Fruit fly (Drosophila melanogaster): ENCODE results near the gene Oseg5.

Gene Oseg5

dm6 chr2L:20822025-20822371 is 13.6 kb downstream of the Oseg5 start (continued):
- TF ChIP-seq CG7368 (GFP tag; optimal IDR thresholded peaks at IDR 0.05): no peak
- peak; percentile 9 for TF ChIP-seq fd59A (GFP tag; optimal IDR thresholded peaks at IDR 0.05)
- peak; percentile 25 for TF ChIP-seq esn (GFP tag; optimal IDR thresholded peaks at IDR 0.05)
- no peak for TF ChIP-seq Sox14 (GFP tag; optimal IDR thresholded peaks at IDR 0.05)
- TF ChIP-seq fkh (GFP tag; optimal IDR thresholded peaks at IDR 0.05): no peak
- TF ChIP-seq CG11902 (GFP tag; optimal IDR thresholded peaks at IDR 0.05): no peak
- TF ChIP-seq CG16779 (tag; optimal IDR thresholded peaks at IDR 0.05): no peak
- no peak for TF ChIP-seq CG3032 (tag; optimal IDR thresholded peaks at IDR 0.05)
- TF ChIP-seq acj6 (GFP tag; optimal IDR thresholded peaks at IDR 0.05): no peak
- TF ChIP-seq CG11294 (GFP tag; IDR thresholded peaks at IDR 0.05): 0 out of 2 replicates have a peak, but pooled peaks have one; percentile 12
- TF ChIP-seq Sox15 (GFP tag; optimal IDR thresholded peaks at IDR 0.05): no peak
- TF ChIP-seq CG6792 (GFP tag; optimal IDR thresholded peaks at IDR 0.05): no peak
- TF ChIP-seq CG8319 (GFP tag; optimal IDR thresholded peaks at IDR 0.05): no peak
- TF ChIP-seq CG10669 (GFP tag; optimal IDR thresholded peaks at IDR 0.05): no peak
- TF ChIP-seq CG11762 (GFP tag; optimal IDR thresholded peaks at IDR 0.05; ENCODE audit: insufficient read depth): no peak
- no peak for TF ChIP-seq CG8632 (GFP tag; optimal IDR thresholded peaks at IDR 0.05)
- TF ChIP-seq Eip78C (GFP tag): no peak
- peak; percentile 84 for TF ChIP-seq svp (GFP tag)
- no peak for TF ChIP-seq Sox102F (GFP tag; optimal IDR thresholded peaks at IDR 0.05)
- no peak for TF ChIP-seq Lpt (GFP tag; optimal IDR thresholded peaks at IDR 0.05)
- no peak for TF ChIP-seq spab (GFP tag; optimal IDR thresholded peaks at IDR 0.05)
- no peak for TF ChIP-seq CG1621 (tag; optimal IDR thresholded peaks at IDR 0.05)
- TF ChIP-seq Eip93F (GFP tag; optimal IDR thresholded peaks at IDR 0.05): no peak
- TF ChIP-seq Hr4 (GFP tag; optimal IDR thresholded peaks at IDR 0.05): no peak
- TF ChIP-seq Blimp-1 (GFP tag; optimal IDR thresholded peaks at IDR 0.05): no peak
- no peak for TF ChIP-seq Hr38 (GFP tag; optimal IDR thresholded peaks at IDR 0.05)
- no peak for TF ChIP-seq eg (GFP tag; IDR thresholded peaks at IDR 0.05)
- peak; percentile 14 for TF ChIP-seq Met (GFP tag; optimal IDR thresholded peaks at IDR 0.05)
- TF ChIP-seq CG31627 (GFP tag; optimal IDR thresholded peaks at IDR 0.05): peak; percentile 8
- peak; percentile 11 for TF ChIP-seq achi (GFP tag; optimal IDR thresholded peaks at IDR 0.05)
- TF ChIP-seq CG6808 (GFP tag; optimal IDR thresholded peaks at IDR 0.05): no peak
- TF ChIP-seq CG15336 (GFP tag; IDR thresholded peaks at IDR 0.05): no peak
- peak; percentile 38 for TF ChIP-seq Hr39 (GFP tag; optimal IDR thresholded peaks at IDR 0.05)
- peak; percentile 38 for TF ChIP-seq CG6854 (GFP tag; optimal IDR thresholded peaks at IDR 0.05)
- peak; percentile 63 for TF ChIP-seq CG6163 (GFP tag; IDR thresholded peaks at IDR 0.05)
- peak; percentile 71 for TF ChIP-seq dsx (GFP tag; optimal IDR thresholded peaks at IDR 0.05; ENCODE audit: poor library complexity, severe bottlenecking)
- no peak for TF ChIP-seq CG10631 (GFP tag; optimal IDR thresholded peaks at IDR 0.05)
- peak; percentile 10 for TF ChIP-seq Smox (GFP tag; optimal IDR thresholded peaks at IDR 0.05)

dm6 chr2L:20821249-20822024 is 14.2 kb downstream of the Oseg5 start:
- TF ChIP-seq CG3032 (tag; optimal IDR thresholded peaks at IDR 0.05): peak; percentile 20
- no peak for TF ChIP-seq CG4318 (GFP tag; optimal IDR thresholded peaks at IDR 0.05)
- no peak for TF ChIP-seq cyc (GFP tag; optimal IDR thresholded peaks at IDR 0.05)
- no peak for TF ChIP-seq acj6 (GFP tag; optimal IDR thresholded peaks at IDR 0.05)
- TF ChIP-seq fd59A (GFP tag; optimal IDR thresholded peaks at IDR 0.05): no peak
- no peak for TF ChIP-seq salr (GFP tag; optimal IDR thresholded peaks at IDR 0.05)
- TF ChIP-seq CG32006 (GFP tag; optimal IDR thresholded peaks at IDR 0.05): no peak
- no peak for TF ChIP-seq CG34406 (GFP tag; optimal IDR thresholded peaks at IDR 0.05)
- TF ChIP-seq Sox15 (GFP tag; optimal IDR thresholded peaks at IDR 0.05): no peak
- TF ChIP-seq Hr39 (GFP tag; optimal IDR thresholded peaks at IDR 0.05): no peak
- peak; percentile 4 for TF ChIP-seq Hr4 (GFP tag; optimal IDR thresholded peaks at IDR 0.05)
- no peak for TF ChIP-seq Hr38 (GFP tag; optimal IDR thresholded peaks at IDR 0.05)
- TF ChIP-seq lz (GFP tag; optimal IDR thresholded peaks at IDR 0.05): no peak
- TF ChIP-seq CG15336 (GFP tag; IDR thresholded peaks at IDR 0.05): peak; percentile 75; the same call in 1 of the 2 replicates
- TF ChIP-seq CG16779 (tag; optimal IDR thresholded peaks at IDR 0.05): peak; percentile 21
- TF ChIP-seq Eip75B (GFP tag; optimal IDR thresholded peaks at IDR 0.05): no peak
- no peak for TF ChIP-seq OdsH (GFP tag; optimal IDR thresholded peaks at IDR 0.05)
- peak; percentile 30 for TF ChIP-seq CG8319 (GFP tag; optimal IDR thresholded peaks at IDR 0.05)
- peak; percentile 37; the same call in 1 of the 2 replicates for TF ChIP-seq Gug (GFP tag; IDR thresholded peaks at IDR 0.05)
- no peak for TF ChIP-seq CG6854 (GFP tag; optimal IDR thresholded peaks at IDR 0.05)
- peak; percentile 41 for TF ChIP-seq CG10669 (GFP tag; optimal IDR thresholded peaks at IDR 0.05)
- TF ChIP-seq dac (GFP tag; optimal IDR thresholded peaks at IDR 0.05): no peak
- TF ChIP-seq Ets21C (GFP tag; optimal IDR thresholded peaks at IDR 0.05): no peak
- peak in 1 of 2 experiments; percentile 46 for TF ChIP-seq ss (GFP tag; optimal IDR thresholded peaks at IDR 0.05)

Measured in whole organism, prepupa.